Fruit fly (Drosophila melanogaster) S2 (cell line): ENCODE data around the gene spn-B.

ENCODE experiments used
- CG8478 ChIP-seq: fragments of >200 bp; optimal IDR thresholded peaks from 2 replicates; lab custom pipeline; 2018
- CTCF ChIP-seq, 2 experiments: fragments of >200 bp; optimal IDR thresholded peaks; 2 replicates each; lab custom pipeline; 2018

spn-B gene

DNA sequence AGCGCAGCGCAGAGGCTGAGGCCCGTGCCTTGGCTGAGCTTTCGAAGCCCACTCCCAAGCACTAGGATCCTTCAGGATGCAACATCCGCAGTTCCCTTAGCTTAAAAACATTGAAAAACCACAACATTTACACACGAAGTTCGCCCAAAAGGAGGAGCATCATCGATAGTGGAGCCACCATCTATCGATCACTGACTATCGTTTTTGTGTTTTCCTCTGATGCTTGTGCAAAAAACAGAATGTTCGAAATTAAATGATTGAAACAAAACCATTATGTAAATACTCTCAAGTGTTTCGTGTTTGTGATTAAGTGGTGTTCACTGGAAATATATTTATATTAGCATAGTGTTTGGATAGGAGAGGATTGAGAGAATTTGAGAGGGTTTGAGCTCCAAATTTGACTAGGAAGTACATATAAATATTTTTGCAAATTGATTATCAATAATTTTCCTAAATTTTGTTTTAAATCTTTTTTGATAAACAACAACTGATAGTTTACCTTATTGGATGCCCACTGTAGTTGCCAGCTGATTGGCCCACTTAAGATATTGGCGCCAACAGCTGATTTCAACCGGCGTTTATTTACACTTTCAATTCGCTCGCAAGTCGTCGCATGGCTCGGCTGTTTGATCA, at the start of gene spn-B:
Gene spn-B (plus strand): TSS at position 580 of the 633 bp plus-strand sequence.
- TF ChIP-seq CTCF (optimal IDR thresholded peaks at IDR 0.05; lab: Kevin White, UChicago) (no peak), CG8478 (lab: Kevin White, UChicago) (no peak)

DNA sequence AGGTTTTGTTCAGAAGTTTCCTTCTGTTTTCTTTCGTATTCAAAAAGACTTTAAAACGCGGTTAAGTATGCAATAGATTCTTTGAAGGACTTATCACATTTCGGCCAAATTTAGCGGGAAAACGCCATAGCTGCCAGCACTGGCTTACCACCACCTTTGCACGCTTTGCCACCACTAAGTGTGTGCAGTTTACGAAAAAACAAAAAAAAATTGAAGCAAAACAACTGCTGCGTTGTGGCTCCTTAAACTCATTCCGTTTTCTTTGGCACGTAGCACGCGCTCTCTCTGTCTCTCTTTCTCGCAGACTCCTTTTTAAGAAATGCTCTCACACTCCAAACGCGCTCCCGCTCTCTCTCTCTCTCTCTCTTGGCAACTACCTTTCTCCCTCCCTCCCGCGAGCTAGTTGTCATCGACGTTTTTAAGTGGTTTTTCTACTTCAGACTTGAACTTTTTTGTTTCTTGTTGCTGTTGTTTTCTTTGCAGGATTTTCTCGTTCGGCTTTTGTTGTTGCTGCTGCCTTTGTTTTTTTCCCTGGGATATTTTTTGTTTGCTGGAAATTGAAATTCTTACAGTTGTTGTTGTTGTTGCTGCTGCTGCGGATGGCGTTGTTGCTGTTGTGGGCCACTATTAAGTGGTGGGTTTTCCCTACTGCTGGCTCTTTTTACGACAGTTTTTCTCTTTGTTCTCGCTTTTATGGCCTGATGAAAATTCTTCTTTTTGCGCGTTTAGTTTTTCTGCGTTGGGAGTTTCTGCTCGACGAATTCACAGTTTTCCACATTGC, 49.1 kb upstream of the spn-B start:
- no peak for TF ChIP-seq CG8478 (lab: Kevin White, UChicago)
- no peak for TF ChIP-seq CTCF (optimal IDR thresholded peaks at IDR 0.05; lab: Kevin White, UChicago)

DNA sequence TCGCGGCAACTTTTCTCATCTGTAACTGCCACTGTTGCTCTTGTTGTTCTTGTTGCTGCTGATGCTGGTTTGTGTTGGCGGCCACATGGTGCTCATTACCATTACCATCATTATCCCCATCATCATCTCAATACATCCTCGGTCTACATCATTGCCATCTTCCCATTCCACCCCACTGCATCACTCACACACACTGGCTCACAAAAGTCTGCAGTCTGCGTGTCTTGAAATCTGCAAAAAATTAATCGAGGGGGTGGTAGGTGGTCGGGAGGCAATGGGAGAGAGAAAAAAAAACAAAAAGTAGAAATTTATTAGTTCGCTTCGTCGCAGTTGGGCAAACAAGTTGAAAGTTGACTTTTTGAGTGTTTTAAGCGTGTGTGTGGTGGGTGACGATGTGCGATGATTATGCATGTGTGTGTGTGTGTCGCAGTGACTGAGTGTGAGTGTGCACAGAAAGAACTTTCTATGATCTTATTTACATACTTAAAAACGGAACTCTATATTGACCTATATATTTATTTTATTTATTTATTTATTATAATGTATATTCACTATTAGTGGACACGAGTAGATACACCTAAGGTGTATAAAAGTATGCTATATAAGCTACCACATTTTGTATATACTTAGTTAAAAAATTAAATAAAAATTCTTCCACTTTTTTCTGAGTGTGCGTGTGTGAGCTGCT, 48.4 kb upstream of the spn-B start:
- no peak for TF ChIP-seq CG8478 (lab: Kevin White, UChicago)
- TF ChIP-seq CTCF (optimal IDR thresholded peaks at IDR 0.05; lab: Kevin White, UChicago), result no peak

DNA sequence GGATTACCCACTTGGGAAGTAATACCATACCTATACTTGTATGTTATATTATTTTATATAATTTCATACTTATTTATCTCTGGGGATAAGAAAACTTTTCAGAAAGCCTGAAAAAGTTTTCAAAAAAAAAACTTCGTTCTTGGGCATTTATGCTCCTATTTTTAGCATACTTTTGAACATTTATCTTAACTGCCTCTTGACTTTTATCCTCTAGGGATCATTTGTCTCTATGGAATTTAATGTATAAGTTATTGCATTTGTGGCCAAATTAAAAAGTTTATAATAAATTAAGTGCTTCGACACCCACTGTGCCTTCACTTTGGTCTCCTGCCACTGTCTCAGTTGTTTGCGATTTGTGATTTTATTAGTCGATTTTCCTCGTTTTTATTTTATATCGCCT, 47.5 kb upstream of the spn-B start:
- TF ChIP-seq CTCF (optimal IDR thresholded peaks at IDR 0.05; lab: Kevin White, UChicago), result no peak
- TF ChIP-seq CG8478 (lab: Kevin White, UChicago), result no peak

DNA sequence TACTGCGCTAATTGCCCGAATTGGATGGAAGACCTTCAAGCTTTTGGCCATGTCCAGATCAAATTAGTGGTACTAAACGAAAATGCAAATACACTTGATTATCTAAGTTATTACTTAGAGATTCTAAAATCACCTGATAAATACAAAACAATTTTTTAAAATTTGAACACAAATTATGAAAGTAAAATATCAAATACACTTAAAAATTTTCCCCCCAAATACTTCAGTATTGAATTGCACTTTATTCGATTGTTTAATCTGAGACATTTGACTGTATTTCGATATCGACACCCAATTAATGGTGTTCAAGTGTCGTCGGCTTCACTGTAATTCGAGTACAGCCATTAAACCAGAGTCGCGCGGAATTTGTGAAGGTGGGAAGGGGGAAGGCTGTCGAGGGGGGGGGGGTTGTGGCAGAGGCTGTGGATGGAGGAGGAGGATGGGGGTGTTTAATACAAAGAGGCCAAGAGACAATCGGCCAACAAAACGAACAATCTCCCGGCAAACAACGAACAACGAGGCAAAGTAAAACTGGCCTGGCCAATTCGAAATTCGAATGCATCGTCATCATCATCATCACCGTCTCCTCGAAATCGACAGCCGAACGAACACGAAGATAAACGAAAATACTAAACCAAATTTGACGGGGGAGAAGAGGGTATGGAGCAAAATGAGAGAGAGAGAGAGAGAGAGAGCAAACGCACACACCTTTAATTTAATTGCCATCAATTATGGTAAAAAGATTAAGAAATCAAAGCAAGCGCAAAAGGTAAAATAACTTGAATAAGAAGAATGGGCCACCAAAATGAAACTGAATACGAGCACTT, 45.4 kb upstream of the spn-B start:
- TF ChIP-seq CG8478 (lab: Kevin White, UChicago) (no peak), CTCF (optimal IDR thresholded peaks at IDR 0.05; lab: Kevin White, UChicago) (no peak)

DNA sequence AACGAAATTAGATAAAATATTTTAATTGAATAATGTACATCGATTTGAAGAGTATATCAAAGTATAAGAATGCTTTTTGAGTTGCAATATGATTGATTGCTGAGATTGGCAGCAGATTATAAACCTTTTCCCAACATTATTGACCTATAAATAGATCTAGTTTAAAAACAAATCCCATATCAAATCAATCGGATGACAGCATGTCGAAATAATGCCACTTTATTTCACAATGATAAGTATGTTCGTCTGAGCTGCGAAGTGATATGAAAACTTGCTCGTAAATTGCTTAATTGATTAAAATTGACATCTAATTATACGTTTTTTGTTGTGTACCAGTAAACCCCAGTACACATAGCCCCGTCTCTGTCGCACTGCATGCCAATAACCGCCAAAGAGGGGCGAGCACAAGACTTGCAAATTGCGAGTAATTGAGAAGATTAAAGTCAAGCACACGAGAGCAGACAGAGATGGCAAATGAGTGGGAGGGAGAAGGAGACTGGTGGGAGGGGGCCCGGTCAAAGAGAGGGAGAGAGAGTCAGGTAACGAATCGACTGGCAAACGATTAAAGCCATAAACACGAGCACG, 44.7 kb upstream of the spn-B start:
- TF ChIP-seq CG8478 (lab: Kevin White, UChicago) (no peak), CTCF (optimal IDR thresholded peaks at IDR 0.05; lab: Kevin White, UChicago) (no peak)

DNA sequence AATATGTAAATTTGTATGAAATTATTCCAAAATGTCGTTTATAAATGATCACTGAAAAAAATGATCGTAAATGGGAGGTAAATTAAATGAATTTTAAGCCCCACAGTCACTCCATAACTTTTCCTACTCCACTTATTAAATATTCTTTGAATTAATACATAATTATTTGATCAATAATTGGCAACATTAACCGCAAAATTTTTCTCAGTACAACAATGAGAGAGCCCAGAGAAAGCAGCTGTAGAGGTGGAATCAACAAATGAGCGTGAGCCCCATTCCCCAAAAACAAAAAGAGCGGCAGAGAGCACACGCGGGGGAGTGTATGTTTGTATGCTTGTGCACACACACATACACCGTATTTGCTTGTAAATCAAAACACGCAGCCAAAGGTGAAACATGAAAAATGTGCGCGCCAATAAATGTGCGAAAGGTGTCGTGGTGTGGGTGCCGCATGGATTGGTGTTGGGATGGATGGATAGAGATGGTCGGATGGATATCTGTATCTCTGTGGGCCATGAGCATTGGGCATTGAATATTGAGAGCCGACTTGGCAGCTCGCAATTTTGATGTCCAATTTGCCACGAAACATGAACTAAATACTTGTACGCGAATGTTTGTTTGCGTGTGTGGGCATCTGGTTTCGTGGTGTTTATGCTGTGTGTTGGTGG, 44.0 kb upstream of the spn-B start:
- TF ChIP-seq CG8478 (lab: Kevin White, UChicago) (no peak), CTCF (optimal IDR thresholded peaks at IDR 0.05; lab: Kevin White, UChicago) (no peak)

DNA sequence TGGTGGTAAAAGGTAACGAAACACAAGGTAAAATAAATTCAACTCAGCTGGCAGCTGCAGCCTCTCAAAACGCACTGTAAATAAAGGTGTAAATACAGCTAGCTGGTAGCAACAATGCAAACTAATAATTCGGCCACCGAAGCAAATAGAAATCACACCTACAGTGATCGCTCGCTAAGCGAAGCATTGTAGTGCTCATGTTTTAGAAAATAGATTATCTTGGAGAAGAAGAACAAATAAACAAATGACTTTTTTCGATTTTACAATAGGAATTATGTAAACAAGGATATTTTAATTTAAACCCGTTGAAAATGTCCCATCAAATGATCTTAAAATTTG, 43.5 kb upstream of the spn-B start:
- TF ChIP-seq CG8478 (lab: Kevin White, UChicago) (no peak), CTCF (optimal IDR thresholded peaks at IDR 0.05; lab: Kevin White, UChicago) (no peak)

DNA sequence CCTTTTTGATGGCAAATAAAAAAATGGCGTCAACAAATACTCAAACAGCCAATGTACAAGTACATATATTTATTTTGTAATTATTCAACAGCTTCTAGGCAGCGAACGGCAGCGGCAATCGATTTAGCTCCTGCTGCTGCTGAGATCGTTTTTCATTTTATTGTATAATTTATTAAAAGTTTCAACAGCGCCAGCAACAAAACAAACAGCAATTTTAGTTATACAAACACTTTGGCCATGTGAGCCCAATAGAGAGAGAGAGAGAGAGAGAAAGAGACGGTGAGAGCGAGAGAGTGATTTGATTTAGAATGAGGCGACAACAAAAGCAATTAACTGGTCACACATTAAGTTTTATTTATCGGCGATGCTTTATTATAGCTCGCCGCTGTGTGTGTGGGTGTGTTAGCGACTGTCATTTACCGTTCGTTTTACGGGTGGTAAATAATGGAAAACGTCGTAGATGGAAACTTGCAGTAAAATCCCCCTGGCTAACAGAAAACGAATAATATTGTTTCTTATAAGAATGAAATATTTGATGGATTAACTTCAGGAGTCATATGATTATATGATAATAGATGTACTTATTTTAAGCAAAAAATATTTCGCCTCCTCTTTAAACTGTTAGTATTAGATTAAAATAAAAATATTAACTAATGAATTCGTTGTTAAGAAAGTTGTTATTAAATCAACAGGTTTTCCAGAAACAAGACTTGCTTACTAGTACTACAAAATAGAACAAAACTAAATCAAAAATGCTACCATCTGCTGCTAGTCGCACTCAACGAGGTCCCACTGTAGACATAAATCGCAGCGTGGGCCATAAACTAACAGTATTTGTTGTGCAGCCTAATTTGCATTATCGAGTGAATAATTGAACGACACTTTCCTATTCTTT, 42.5 kb upstream of the spn-B start:
- TF ChIP-seq CTCF (optimal IDR thresholded peaks at IDR 0.05; lab: Kevin White, UChicago) (no peak), CG8478 (lab: Kevin White, UChicago) (no peak)

DNA sequence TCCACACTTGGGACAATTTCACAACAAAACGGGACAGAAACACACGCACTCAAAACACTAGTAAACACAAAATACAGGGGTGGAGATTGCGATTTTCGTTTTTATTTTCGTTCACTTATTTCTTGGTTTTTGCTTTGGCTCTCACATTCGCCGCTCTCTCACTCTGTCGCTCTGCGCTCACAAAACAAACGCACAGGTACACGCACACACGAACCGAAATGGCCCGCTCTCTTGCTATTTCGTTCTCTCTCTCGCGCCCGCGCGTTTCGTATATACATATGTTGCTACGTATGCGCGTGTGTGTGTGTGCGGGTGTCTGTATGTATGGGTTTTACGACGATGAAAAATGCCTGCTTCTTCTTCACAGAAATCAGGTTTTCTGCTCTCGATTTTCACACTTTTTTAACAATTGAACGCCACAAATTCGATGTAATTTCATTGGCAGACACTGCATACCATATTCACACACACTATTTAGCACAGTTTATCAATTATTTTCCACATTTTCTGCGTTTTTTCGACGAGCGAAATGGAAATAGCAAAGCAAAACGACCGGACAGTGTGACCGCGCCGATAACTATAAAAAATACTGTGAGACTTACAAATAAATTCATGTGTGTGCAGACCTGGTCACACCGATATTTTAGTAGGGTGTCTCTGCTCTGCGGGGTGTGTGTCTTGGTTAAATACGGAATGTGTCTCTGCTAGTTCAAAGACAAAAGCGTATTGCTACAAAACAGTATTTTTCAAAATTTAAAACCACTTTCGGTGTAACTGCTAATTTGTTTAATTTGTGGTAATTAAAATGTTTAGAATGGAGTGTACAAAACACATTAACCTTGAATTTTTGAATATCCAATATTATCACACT, 41.3 kb upstream of the spn-B start, which contains the start of gene trx:
Gene trx (minus strand): TSS at position 584 of the 871 bp plus-strand sequence.
- TF ChIP-seq CG8478 (lab: Kevin White, UChicago), result no peak
- TF ChIP-seq CTCF (optimal IDR thresholded peaks at IDR 0.05; lab: Kevin White, UChicago), result peak; percentile 61 to 63

DNA sequence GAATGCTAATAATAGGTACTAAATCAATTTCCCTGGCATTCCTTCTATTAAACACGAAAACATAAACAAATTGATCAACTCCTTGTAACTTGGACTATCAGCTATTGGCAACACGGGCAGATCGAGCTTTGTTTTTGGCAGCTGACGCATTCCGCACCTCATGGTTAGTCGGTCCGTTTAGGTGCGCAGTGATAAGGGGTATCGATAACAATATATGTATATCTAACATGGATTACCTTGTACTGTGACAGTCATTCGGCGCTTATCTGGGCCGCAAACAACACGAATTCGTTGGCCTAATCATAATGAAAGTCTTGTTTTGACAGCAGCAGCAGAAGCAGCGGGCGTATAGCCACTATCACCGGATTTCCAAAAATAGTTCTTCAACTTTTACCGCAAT, 39.9 kb upstream of the spn-B start:
- TF ChIP-seq CTCF (optimal IDR thresholded peaks at IDR 0.05; lab: Kevin White, UChicago) (no peak), CG8478 (lab: Kevin White, UChicago) (no peak)
